Worm (Caenorhabditis elegans) whole organism, young adult: ENCODE results near the gene F29A7.8.
A peak's percentile ranks its signal among the peaks of the same experiment; 100 is the strongest.

Experiments
- F10E7.11 ChIP-seq: sonication (generic microtip); optimal IDR thresholded peaks from 2 replicates; lab custom pipeline; 2017; ENCODE audit warnings: mild to moderate bottlenecking, missing genetic modification characterization, moderate library complexity, missing compliant biosample characterization
- F22D6.2 ChIP-seq: sonication (generic microtip); optimal IDR thresholded peaks from 2 replicates; lab custom pipeline; 2016; ENCODE audit warnings: mild to moderate bottlenecking, missing genetic modification characterization, missing compliant biosample characterization
- F23B12.7 ChIP-seq: sonication (generic microtip); optimal IDR thresholded peaks from 2 replicates; lab custom pipeline; 2017; ENCODE audit warnings: missing genetic modification characterization, mild to moderate bottlenecking, missing compliant biosample characterization, antibody characterized with exemption, moderate library complexity; ENCODE audit not compliant: insufficient read depth
- F55B11.4 ChIP-seq: sonication (generic microtip); optimal IDR thresholded peaks from 2 replicates; lab custom pipeline; 2016; ENCODE audit warnings: missing compliant biosample characterization, missing genetic modification characterization, borderline replicate concordance; ENCODE audit not compliant: insufficient read depth
- T07F8.4 ChIP-seq: sonication (generic microtip); optimal IDR thresholded peaks from 2 replicates; lab custom pipeline; 2016; ENCODE audit warnings: mild to moderate bottlenecking, missing genetic modification characterization, moderate library complexity, missing compliant biosample characterization
- akir-1 ChIP-seq: fragments of 200-800 bp; sonication (Bioruptor generic); optimal IDR thresholded peaks from 2 replicates; lab custom pipeline; 2018; ENCODE audit warnings: mild to moderate bottlenecking, missing genetic modification characterization, moderate library complexity, missing compliant biosample characterization
- attf-5 ChIP-seq: fragments of 200-800 bp; sonication (Bioruptor generic); optimal IDR thresholded peaks from 2 replicates; lab custom pipeline; 2018; ENCODE audit warnings: mild to moderate bottlenecking, missing genetic modification characterization, missing compliant biosample characterization
- attf-6 ChIP-seq: fragments of 200-800 bp; sonication (Bioruptor generic); IDR thresholded peaks from 2 replicates; pipeline ENCODE4 v1.3.6; 2022; ENCODE audit warnings: missing genetic modification reagents, missing genetic modification characterization, missing compliant biosample characterization
- bed-1 ChIP-seq: fragments of 200-800 bp; sonication (Bioruptor generic); IDR thresholded peaks from 2 replicates; pipeline ENCODE4 v1.3.6; 2022; ENCODE audit warnings: missing genetic modification reagents, missing genetic modification characterization, missing compliant biosample characterization
- ceh-79 ChIP-seq: sonication (generic microtip); optimal IDR thresholded peaks from 2 replicates; lab custom pipeline; 2017; ENCODE audit warnings: mild to moderate bottlenecking, missing genetic modification characterization, missing compliant biosample characterization
- chd-7 ChIP-seq: sonication (generic microtip); optimal IDR thresholded peaks from 2 replicates; lab custom pipeline; 2016; ENCODE audit warnings: mild to moderate bottlenecking, missing genetic modification characterization, moderate library complexity, missing compliant biosample characterization
- die-1 ChIP-seq: sonication (generic microtip); optimal IDR thresholded peaks from 2 replicates; lab custom pipeline; 2016; ENCODE audit warnings: missing genotype, mild to moderate bottlenecking, missing genetic modification characterization, missing compliant biosample characterization
- egl-18 ChIP-seq: fragments of 200-800 bp; sonication (Bioruptor generic); IDR thresholded peaks from 2 replicates; pipeline ENCODE4 v1.3.6; 2022; ENCODE audit warnings: missing genetic modification reagents, missing genetic modification characterization, missing compliant biosample characterization
- ekl-4 ChIP-seq: fragments of 200-800 bp; sonication (Bioruptor generic); IDR thresholded peaks from 2 replicates; pipeline ENCODE4 v1.3.6; 2022; ENCODE audit warnings: missing genetic modification reagents, missing genetic modification characterization, missing compliant biosample characterization
- ets-4 ChIP-seq: fragments of 200-800 bp; sonication (Bioruptor generic); optimal IDR thresholded peaks from 2 replicates; lab custom pipeline; 2018; ENCODE audit warnings: mild to moderate bottlenecking, missing genetic modification characterization, missing compliant biosample characterization
- hmg-1.2 ChIP-seq: fragments of 200-800 bp; sonication (Bioruptor generic); IDR thresholded peaks from 2 replicates; pipeline ENCODE4 v1.3.6; 2022; ENCODE audit warnings: missing genetic modification reagents, missing genetic modification characterization, missing compliant biosample characterization
- lag-1 ChIP-seq: fragments of 200-800 bp; sonication (Bioruptor generic); IDR thresholded peaks from 2 replicates; pipeline ENCODE4 v1.3.6; 2022; ENCODE audit warnings: missing genetic modification reagents, missing genetic modification characterization, missing compliant biosample characterization
- let-526 ChIP-seq: fragments of 200-800 bp; sonication (Bioruptor generic); IDR thresholded peaks from 2 replicates; pipeline ENCODE4 v1.3.6; 2022; ENCODE audit warnings: missing genetic modification reagents, missing genetic modification characterization, missing compliant biosample characterization
- lir-1 ChIP-seq: fragments of 200-800 bp; sonication (Bioruptor generic); conservative IDR thresholded peaks from 2 replicates; pipeline ENCODE4 v1.3.6; 2022; ENCODE audit warnings: missing genetic modification reagents, missing genetic modification characterization, missing compliant biosample characterization
- lsy-27 ChIP-seq: sonication (generic microtip); optimal IDR thresholded peaks from 2 replicates; lab custom pipeline; 2017; ENCODE audit warnings: missing genetic modification characterization, mild to moderate bottlenecking, missing compliant biosample characterization, antibody characterized with exemption, missing genotype, borderline replicate concordance; ENCODE audit not compliant: insufficient read depth
- nhr-120 ChIP-seq: fragments of 200-800 bp; sonication (Bioruptor generic); IDR thresholded peaks from 2 replicates; pipeline ENCODE4 v1.3.6; 2022; ENCODE audit warnings: missing genetic modification characterization, missing compliant biosample characterization
- rcor-1 ChIP-seq: fragments of 200-800 bp; sonication (Bioruptor generic); IDR thresholded peaks from 2 replicates; pipeline ENCODE4 v1.3.6; 2022; ENCODE audit warnings: missing genetic modification reagents, missing genetic modification characterization, missing compliant biosample characterization
- unc-130 ChIP-seq: sonication (generic microtip); optimal IDR thresholded peaks from 2 replicates; lab custom pipeline; 2016; ENCODE audit warnings: missing genetic modification reagents, missing genetic modification characterization, missing compliant biosample characterization
- ztf-18 ChIP-seq: sonication (generic microtip); optimal IDR thresholded peaks from 2 replicates; lab custom pipeline; 2016; ENCODE audit warnings: missing genotype, mild to moderate bottlenecking, missing genetic modification characterization, missing compliant biosample characterization
- ztf-26 ChIP-seq: sonication (generic microtip); optimal IDR thresholded peaks from 2 replicates; lab custom pipeline; 2017; ENCODE audit warnings: missing genetic modification characterization, missing compliant biosample characterization
- ztf-6 ChIP-seq: fragments of 200-800 bp; sonication (Bioruptor generic); IDR thresholded peaks from 2 replicates; pipeline ENCODE4 v1.3.6; 2022; ENCODE audit warnings: missing genetic modification reagents, missing genetic modification characterization, missing compliant biosample characterization

The F29A7.8 gene

ce11 chrII:2710919-2711318 is 46.9 kb downstream of the F29A7.8 start, which contains the start of gene T05A8.2:
Gene T05A8.2, minus strand, starts transcription at chrII:2711019.
- TF ChIP-seq attf-6 (GFP tag; lab: Robert Waterston, UW) (no peak), egl-18 (no peak), ztf-26 (tag; lab: Kevin White, UChicago) (no peak), rcor-1 (GFP tag; lab: Robert Waterston, UW) (no peak), let-526 (GFP tag; lab: Robert Waterston, UW) (no peak), die-1 (tag; lab: Kevin White, UChicago) (no peak), F55B11.4 (tag; lab: Kevin White, UChicago) (no peak), ztf-18 (tag; lab: Kevin White, UChicago) (no peak), akir-1 (GFP tag; lab: Kevin White, UChicago) (no peak), unc-130 (GFP tag; lab: Kevin White, UChicago) (no peak), lsy-27 (tag; lab: Kevin White, UChicago) (no peak)
- TF ChIP-seq, all 124 proteins: peak for 0

ce11 chrII:2709942-2710341 is 47.9 kb downstream of the F29A7.8 start, which contains the start of gene T05A8.1:
Gene T05A8.1, minus strand, starts transcription at chrII:2710042.
- TF ChIP-seq ets-4, result no peak

DNA sequence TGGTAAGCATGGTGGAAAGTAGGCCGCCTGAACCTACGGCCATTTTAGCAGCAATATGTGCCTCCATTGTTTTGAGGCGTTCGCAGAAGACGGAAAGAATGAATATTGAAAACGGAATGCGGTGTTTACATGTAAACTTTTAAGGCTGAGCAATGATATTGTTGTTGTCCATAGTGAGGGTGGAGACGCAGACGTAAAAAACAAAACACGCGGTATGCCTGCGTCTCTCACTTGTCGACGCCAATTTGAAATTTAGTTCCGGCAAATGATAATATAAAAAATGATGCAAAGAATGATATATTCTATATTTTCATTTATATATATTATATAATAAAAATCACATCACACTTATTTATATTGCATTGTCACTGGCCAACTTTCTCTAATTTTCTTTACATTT is 50.0 kb downstream of the F29A7.8 start, which contains the start of gene Y47G7B.2:
Gene Y47G7B.2, minus strand, starts transcription at position 143 of the 400 bp plus-strand sequence.
- TF ChIP-seq attf-5 (GFP tag; lab: Kevin White, UChicago), result peak; percentile 18
- peak; percentile 59; the same call in 1 of the 2 replicates for TF ChIP-seq hmg-1.2 (GFP tag; lab: Robert Waterston, UW)
- no peak for TF ChIP-seq ztf-18 (tag; lab: Kevin White, UChicago)
- TF ChIP-seq F10E7.11 (tag; lab: Kevin White, UChicago), result no peak
- TF ChIP-seq chd-7 (tag; lab: Kevin White, UChicago), result no peak
- no peak for TF ChIP-seq ekl-4 (GFP tag; lab: Robert Waterston, UW)
- TF ChIP-seq F22D6.2 (tag; lab: Kevin White, UChicago), result no peak
- no peak for TF ChIP-seq lag-1 (GFP tag; lab: Robert Waterston, UW)
- TF ChIP-seq nhr-120 (GFP tag; lab: Robert Waterston, UW), result no peak
- no peak for TF ChIP-seq rcor-1 (GFP tag; lab: Robert Waterston, UW)
- TF ChIP-seq bed-1 (GFP tag; lab: Robert Waterston, UW), result no peak
- no peak for TF ChIP-seq F23B12.7 (tag; lab: Kevin White, UChicago)
- no peak for TF ChIP-seq lir-1 (GFP tag; lab: Robert Waterston, UW)
- TF ChIP-seq ztf-6 (GFP tag; lab: Robert Waterston, UW), result no peak
- no peak for TF ChIP-seq T07F8.4 (tag; lab: Kevin White, UChicago)
- TF ChIP-seq ceh-79 (tag; lab: Kevin White, UChicago), result no peak
- TF ChIP-seq, all 124 proteins: peak for 2
